Worm (Caenorhabditis elegans) whole organism, late embryonic: ENCODE results near the gene ippk-1.

Experiments used
- C38D4.7 ChIP-seq: fragments of 200-800 bp; sonication (Bioruptor generic); optimal IDR thresholded peaks from 2 replicates; lab custom pipeline; 2018; ENCODE audit warnings: mild to moderate bottlenecking, missing genetic modification characterization, moderate library complexity, missing compliant biosample characterization
- ceh-34 ChIP-seq: sonication (generic microtip); optimal IDR thresholded peaks from 2 replicates; lab custom pipeline; 2016; ENCODE audit warnings: mild to moderate bottlenecking, missing genetic modification characterization, missing compliant biosample characterization
- pha-4 ChIP-seq: fragments of 150-350 bp; optimal IDR thresholded peaks from 2 replicates; lab custom pipeline; 2018; ENCODE audit warnings: missing biosample characterization, missing genetic modification reagents, missing genetic modification characterization
- unc-55 ChIP-seq: sonication (generic microtip); optimal IDR thresholded peaks from 2 replicates; lab custom pipeline; 2017; ENCODE audit warnings: missing biosample characterization, missing genetic modification reagents, missing genetic modification characterization

DNA sequence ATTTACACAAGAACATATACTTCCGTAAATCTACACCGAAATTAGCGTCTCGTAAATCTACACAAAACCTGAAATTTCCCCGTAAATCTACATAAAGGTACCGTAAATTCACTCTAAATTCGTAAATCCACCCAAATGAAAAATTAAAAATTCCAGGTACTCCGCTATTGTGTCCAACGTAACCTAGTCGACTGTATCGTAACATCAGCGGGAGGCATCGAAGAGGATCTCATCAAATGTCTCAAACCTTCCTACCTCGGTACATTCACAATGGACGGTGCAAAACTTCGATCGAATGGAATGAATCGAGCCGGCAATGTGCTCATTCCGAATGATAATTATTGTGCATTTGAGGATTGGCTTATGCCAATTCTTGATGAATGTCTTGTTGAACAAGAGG is 47.8 kb upstream of the ippk-1 start:
- TF ChIP-seq unc-55 (GFP tag; lab: Kevin White, UChicago) (no peak), pha-4 (tag; lab: Kevin White, UChicago) (no peak), ceh-34 (tag; lab: Kevin White, UChicago) (no peak), C38D4.7 (no peak)
